Worm (Caenorhabditis elegans): ENCODE data around the gene mrpl-37.

The mrpl-37 gene

DNA sequence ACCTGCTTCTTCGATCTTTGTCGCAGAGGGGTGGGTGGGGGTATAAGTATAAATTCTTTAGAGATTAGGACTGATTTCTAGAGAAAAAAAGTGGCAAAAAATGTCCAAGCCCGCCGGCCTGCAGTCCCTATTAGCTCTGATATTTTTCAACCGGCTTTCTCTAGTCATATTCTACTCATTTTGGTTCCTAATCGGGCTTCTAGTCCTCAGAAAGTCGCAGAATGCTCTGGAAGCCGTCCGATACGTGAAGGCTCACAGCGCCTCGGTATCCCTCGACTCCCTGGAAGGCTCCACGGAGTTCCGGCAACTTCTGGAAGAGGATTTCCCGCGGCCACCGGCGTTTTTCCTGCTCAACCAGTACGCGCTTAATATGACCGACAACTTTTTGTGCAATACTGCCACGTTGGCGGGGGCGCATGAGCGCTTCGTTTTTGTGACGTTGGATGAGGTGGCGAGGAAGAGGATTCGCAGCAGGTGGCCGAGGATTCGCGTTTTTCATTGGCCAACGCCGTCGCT is 10.8 kb upstream of the mrpl-37 start, which contains the start of gene Y48E1B.8:
TSS of gene Y48E1B.8 (plus strand) at position 51 of the 516 bp plus-strand sequence.
- TF ChIP-seq him-1 (tag; optimal IDR thresholded peaks at IDR 0.05) (no peak), W03F9.2 (tag; optimal IDR thresholded peaks at IDR 0.05) (no peak), dao-5 (tag; optimal IDR thresholded peaks at IDR 0.05) (no peak)

DNA sequence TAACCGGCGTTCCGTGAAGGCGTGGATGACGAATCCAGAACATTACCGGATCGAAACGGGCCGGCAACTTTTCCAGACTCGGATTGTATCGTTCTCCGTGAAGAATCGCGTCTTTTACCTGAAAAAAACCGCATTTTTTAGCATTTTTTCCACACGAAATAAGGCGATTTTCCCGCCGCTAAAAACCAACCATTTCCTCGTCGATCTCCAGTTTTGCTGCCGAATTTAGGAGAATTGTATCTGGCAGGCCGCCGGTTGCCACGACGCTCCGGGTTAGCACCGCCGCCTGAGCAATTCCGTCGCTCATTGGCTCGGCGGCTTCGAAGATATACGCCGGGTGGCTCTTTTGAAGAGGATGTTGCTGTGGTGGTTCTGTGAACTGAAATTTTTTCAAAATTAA is 473 bp downstream of the mrpl-37 start:
- TF ChIP-seq W03F9.2 (tag; optimal IDR thresholded peaks at IDR 0.05), result no peak
- TF ChIP-seq dao-5 (tag; optimal IDR thresholded peaks at IDR 0.05), result no peak
- TF ChIP-seq him-1 (tag; optimal IDR thresholded peaks at IDR 0.05), result no peak

DNA sequence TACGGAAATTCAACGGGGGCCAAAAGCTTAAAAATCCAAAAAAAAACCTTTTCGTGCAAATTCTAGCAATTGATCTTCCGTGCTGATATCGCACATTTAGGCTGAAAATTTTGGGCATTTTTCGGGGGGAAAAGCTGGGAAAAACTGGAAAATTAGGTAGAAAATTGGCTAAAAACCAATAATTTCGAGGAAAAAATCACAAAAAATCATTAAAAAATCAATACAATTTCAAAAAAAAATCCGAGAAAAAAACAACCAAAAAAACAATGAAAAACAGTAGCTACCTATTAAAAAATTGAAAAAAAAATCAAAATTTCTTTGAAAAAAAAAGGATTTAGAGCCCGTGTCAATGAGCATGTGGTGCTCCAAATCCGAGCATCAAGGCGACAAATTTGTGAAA is 7.0 kb downstream of the mrpl-37 start, which contains the start of gene Y48E1B.3:
TSS of gene Y48E1B.3 (minus strand) at position 101 of the 400 bp plus-strand sequence.
- TF ChIP-seq him-1 (tag; optimal IDR thresholded peaks at IDR 0.05), result no peak
- no peak for TF ChIP-seq dao-5 (tag; optimal IDR thresholded peaks at IDR 0.05)

DNA sequence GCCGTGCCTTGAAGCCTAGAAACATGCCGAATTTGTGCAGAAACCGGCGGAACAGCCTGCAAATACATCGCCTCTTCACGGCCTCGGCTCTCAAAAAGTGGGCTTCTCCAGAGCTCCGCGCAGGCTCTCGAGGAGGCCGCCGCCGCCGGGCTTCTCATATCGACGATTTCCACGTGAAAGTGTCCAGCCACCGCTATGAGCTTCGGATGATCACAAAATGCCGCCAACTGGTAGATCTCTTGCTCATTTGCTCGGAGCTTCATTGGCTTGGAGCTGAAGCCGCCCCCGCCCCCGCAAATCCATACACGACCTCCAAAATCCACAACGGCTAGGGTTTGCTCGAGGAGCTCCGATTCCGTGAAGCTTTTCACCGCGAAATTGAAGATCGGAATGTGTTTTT is 14.3 kb downstream of the mrpl-37 start:
- TF ChIP-seq dao-5 (tag; optimal IDR thresholded peaks at IDR 0.05) (no peak), W03F9.2 (tag; optimal IDR thresholded peaks at IDR 0.05) (no peak), him-1 (tag; optimal IDR thresholded peaks at IDR 0.05) (no peak)

DNA sequence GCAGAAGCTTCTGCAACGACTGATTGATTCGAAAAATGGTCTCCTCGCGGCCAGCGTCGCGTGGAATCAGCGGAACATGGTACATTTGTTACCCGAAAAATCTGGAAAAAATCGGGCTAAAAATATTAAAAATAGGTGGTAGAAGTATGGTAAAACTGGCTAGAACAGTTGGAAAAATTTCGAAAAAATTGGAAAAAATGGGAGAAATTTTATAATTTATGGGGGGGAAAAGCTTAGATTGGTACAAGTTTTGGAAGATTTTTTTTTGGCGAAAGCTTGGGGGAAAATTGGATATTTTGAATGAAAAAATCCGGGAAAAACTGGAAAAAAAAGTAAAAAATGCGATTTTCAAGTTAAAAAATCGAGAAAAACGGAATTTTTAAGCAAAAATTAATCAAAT is 27.3 kb downstream of the mrpl-37 start, which contains the start of gene ddl-2:
TSS of gene ddl-2 (minus strand) at position 101 of the 400 bp plus-strand sequence.
- TF ChIP-seq dao-5 (tag; optimal IDR thresholded peaks at IDR 0.05) (no peak), him-1 (tag; optimal IDR thresholded peaks at IDR 0.05) (no peak), W03F9.2 (tag; optimal IDR thresholded peaks at IDR 0.05) (no peak)

DNA sequence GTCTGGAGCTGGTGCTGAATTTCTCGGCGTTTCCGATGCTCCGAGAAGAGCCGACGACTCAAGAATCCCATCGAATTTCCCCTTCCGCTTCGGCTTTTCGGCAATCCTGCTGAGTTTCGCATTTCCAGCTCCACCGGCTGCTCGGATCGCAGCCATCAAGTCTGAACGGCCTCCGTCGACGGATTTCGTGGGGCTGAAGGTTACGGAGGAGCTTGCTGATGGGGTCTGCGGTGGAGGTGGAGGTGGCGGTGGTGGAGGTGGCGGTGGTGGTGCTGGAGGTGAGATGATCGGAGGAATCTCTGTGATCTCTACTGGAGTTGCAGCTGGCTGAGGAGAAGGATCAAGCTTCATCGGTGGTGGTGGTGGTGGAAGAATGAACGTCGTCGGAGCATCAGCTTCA is 31.9 kb downstream of the mrpl-37 start:
- TF ChIP-seq dao-5 (tag; optimal IDR thresholded peaks at IDR 0.05), result no peak
- no peak for TF ChIP-seq him-1 (tag; optimal IDR thresholded peaks at IDR 0.05)
- no peak for TF ChIP-seq W03F9.2 (tag; optimal IDR thresholded peaks at IDR 0.05)

DNA sequence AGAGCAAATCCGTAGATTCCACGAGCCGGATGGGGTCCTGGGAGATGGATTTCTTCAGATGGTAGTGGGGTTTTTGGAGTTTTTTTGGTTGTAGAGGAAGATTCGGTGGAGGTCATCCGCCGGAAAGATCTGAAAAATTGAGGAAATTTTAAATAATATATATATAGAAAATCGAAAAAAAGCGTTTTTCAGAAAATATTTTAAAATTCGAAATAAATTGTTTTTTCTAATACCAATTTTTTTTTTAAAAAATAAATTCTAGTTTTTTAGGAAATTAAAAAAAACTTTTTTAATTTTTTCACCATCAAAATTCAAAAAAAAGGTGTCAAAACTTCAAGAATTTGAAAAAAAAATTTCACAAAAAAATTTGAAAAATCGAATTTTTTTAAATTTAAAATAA is 33.9 kb downstream of the mrpl-37 start, which contains the start of the genes noa-1 and Y48E1B.17:
TSS of gene noa-1 (minus strand) at position 101 of the 400 bp plus-strand sequence.
TSS of gene Y48E1B.17 (minus strand) at position 129 of the 400 bp plus-strand sequence.
- TF ChIP-seq W03F9.2 (tag; optimal IDR thresholded peaks at IDR 0.05) (no peak), him-1 (tag; optimal IDR thresholded peaks at IDR 0.05) (no peak), dao-5 (tag; optimal IDR thresholded peaks at IDR 0.05) (no peak)

DNA sequence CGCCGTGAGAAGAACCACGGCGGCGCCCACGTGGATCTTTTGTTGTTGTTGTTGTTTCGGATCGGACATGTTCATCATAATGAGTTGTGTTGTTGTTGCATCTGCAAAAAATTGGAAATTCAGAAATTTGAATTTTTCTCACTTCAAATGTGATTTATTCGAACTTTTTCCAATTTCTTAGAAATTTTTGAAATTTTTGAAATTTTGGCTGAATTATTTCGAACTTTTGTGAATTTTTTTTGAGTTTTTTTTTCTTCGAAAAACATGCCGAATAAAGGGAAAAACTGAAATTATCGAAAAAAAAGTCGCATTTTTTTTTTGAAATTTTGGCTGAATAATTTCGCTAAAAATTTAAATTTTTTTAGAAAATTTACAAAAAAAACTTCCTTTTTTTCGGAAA is 43.8 kb downstream of the mrpl-37 start, which contains the start of gene snx-14:
TSS of gene snx-14 (minus strand) at position 101 of the 400 bp plus-strand sequence.
- TF ChIP-seq him-1 (tag; optimal IDR thresholded peaks at IDR 0.05) (no peak), dao-5 (tag; optimal IDR thresholded peaks at IDR 0.05) (no peak), W03F9.2 (tag; optimal IDR thresholded peaks at IDR 0.05) (no peak)

DNA sequence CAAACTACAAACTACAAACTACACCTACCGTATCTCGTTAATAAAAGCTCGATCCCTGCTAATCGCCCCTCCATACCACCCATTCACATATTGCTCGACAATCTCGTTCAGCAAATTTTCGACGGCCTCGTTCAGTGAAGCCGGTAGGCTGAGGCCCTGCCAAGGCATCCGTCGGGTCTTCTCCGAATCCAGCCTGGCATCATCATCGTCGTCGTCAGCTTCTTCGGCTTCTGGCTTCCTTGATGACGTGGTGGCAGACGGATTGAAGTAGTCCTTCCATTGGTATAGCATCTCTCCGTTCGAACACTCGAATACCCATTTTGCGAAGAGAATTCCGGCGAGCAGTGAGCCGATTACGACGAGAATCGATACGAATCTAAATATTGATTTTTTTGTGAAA is 44.2 kb downstream of the mrpl-37 start:
- no peak for TF ChIP-seq W03F9.2 (tag; optimal IDR thresholded peaks at IDR 0.05)
- TF ChIP-seq dao-5 (tag; optimal IDR thresholded peaks at IDR 0.05), result no peak
- TF ChIP-seq him-1 (tag; optimal IDR thresholded peaks at IDR 0.05), result no peak

DNA sequence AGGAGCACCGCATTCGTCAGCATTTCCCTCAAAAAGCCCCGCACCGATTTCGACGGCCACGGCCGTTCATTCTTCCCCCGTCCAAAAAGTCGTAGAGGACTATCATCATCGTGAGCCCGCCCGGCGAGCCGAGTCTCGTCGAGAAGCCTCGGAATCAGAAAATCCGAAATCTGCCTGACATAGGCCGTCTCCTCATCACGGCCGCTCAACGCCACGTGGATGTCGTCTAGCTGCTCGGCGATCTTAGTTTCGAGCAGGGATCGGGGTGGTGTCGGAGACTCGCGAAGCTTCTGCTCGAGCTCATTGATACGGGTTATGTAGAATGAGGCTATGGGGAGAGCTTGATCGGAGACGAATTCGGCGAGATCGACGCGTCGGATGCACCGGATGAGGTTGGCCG is 45.7 kb downstream of the mrpl-37 start:
- TF ChIP-seq dao-5 (tag; optimal IDR thresholded peaks at IDR 0.05) (no peak), W03F9.2 (tag; optimal IDR thresholded peaks at IDR 0.05) (no peak), him-1 (tag; optimal IDR thresholded peaks at IDR 0.05) (no peak)

DNA sequence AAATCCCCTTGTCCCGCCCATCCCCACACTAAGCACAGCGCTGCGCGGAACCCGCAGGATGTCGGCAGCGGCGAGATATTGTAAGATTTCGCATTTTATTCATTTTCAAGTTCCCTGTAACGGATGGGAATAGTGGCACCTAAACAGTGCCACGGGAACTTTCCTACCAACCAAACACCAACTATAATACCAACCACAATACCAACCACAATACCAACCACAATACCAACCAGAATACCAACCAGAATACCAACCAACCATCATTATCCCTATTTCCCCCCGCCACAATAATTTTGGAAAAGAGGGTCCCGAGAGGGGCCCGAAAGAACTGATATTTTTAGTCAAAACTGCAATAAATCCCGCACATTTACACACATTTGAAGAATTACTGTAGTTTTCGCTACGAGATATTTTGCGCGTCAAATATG is 52.9 kb downstream of the mrpl-37 start:
- TF ChIP-seq him-1 (tag; optimal IDR thresholded peaks at IDR 0.05) (no peak), dao-5 (tag; optimal IDR thresholded peaks at IDR 0.05) (no peak), W03F9.2 (tag; optimal IDR thresholded peaks at IDR 0.05) (no peak)

DNA sequence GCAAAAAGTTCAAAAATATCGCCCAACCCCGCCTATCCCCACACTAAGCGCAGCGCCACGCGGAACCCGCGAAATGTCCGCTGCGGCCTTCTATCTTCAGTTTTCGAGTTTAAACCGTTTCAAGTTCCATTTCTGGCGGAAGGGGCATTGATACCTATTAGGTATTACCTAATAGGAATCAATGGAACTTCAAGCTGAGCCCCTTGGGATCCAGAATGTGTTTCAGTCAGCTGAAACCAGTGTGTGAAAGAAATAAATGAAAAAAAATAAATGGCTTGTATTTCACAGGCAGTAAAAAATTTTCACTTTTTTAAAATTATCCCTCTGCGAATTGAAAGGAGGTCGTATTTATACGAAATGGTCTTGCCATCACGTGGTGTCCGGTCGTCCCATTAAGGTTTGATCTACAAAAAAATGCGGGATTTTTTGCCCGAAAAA is 53.7 kb downstream of the mrpl-37 start:
- no peak for TF ChIP-seq dao-5 (tag; optimal IDR thresholded peaks at IDR 0.05)
- peak; percentile 23 for TF ChIP-seq W03F9.2 (tag; optimal IDR thresholded peaks at IDR 0.05)
